Worm (Caenorhabditis elegans) whole organism, late embryonic: Measurements from ENCODE around the gene K09E3.7.

Source experiments
- C08G9.2 ChIP-seq: sonication (generic microtip); optimal IDR thresholded peaks from 2 replicates; lab custom pipeline; 2016; ENCODE audit warnings: mild to moderate bottlenecking, missing genetic modification characterization, moderate library complexity, missing compliant biosample characterization
- C38D4.7 ChIP-seq: fragments of 200-800 bp; sonication (Bioruptor generic); optimal IDR thresholded peaks from 2 replicates; lab custom pipeline; 2018; ENCODE audit warnings: mild to moderate bottlenecking, missing genetic modification characterization, moderate library complexity, missing compliant biosample characterization
- F13H6.1 ChIP-seq: sonication (generic microtip); optimal IDR thresholded peaks from 2 replicates; lab custom pipeline; 2016; ENCODE audit warnings: missing genetic modification characterization, missing compliant biosample characterization
- T23F11.4 ChIP-seq: fragments of 200-800 bp; sonication (Bioruptor generic); optimal IDR thresholded peaks from 2 replicates; lab custom pipeline; 2018; ENCODE audit warnings: mild to moderate bottlenecking, missing genetic modification characterization, missing compliant biosample characterization
- ceh-14 ChIP-seq: sonication (generic microtip); optimal IDR thresholded peaks from 2 replicates; lab custom pipeline; 2016; ENCODE audit warnings: missing genotype, missing genetic modification characterization, missing compliant biosample characterization
- ceh-18 ChIP-seq: sonication (generic microtip); optimal IDR thresholded peaks from 2 replicates; lab custom pipeline; 2016; ENCODE audit warnings: missing genetic modification characterization, missing compliant biosample characterization
- ceh-2 ChIP-seq: sonication (generic microtip); optimal IDR thresholded peaks from 2 replicates; lab custom pipeline; 2016; ENCODE audit warnings: missing genotype, missing genetic modification characterization, missing compliant biosample characterization
- ceh-24 ChIP-seq: sonication (generic microtip); optimal IDR thresholded peaks from 2 replicates; lab custom pipeline; 2016; ENCODE audit warnings: mild to moderate bottlenecking, missing genetic modification characterization, missing compliant biosample characterization
- ceh-34 ChIP-seq: sonication (generic microtip); optimal IDR thresholded peaks from 2 replicates; lab custom pipeline; 2016; ENCODE audit warnings: mild to moderate bottlenecking, missing genetic modification characterization, missing compliant biosample characterization
- ceh-45 ChIP-seq: fragments of 200-800 bp; sonication (Bioruptor generic); IDR thresholded peaks from 2 replicates; pipeline ENCODE4 v1.3.6; 2022; ENCODE audit warnings: missing genetic modification reagents, missing genetic modification characterization, missing compliant biosample characterization
- ceh-48 ChIP-seq: sonication (generic microtip); optimal IDR thresholded peaks from 2 replicates; lab custom pipeline; 2016; ENCODE audit warnings: missing genetic modification characterization, inconsistent platforms, missing compliant biosample characterization
- ceh-9 ChIP-seq: sonication (generic microtip); optimal IDR thresholded peaks from 2 replicates; lab custom pipeline; 2016; ENCODE audit warnings: mild to moderate bottlenecking, missing genetic modification characterization, inconsistent platforms, missing compliant biosample characterization
- eyg-1 ChIP-seq: sonication (generic microtip); optimal IDR thresholded peaks from 2 replicates; lab custom pipeline; 2016; ENCODE audit warnings: missing genotype, missing genetic modification characterization, missing compliant biosample characterization
- fax-1 ChIP-seq: sonication (generic microtip); optimal IDR thresholded peaks from 2 replicates; lab custom pipeline; 2016; ENCODE audit warnings: missing genotype, missing genetic modification characterization, missing compliant biosample characterization
- fkh-10 ChIP-seq: fragments of 150-350 bp; optimal IDR thresholded peaks from 2 replicates; lab custom pipeline; 2014; ENCODE audit warnings: missing biosample characterization, missing genetic modification reagents, missing genetic modification characterization
- hlh-13 ChIP-seq: fragments of 200-800 bp; sonication (Bioruptor generic); optimal IDR thresholded peaks from 2 replicates; lab custom pipeline; 2018; ENCODE audit warnings: mild to moderate bottlenecking, missing genetic modification characterization, missing compliant biosample characterization
- hlh-6 ChIP-seq: sonication (generic microtip); optimal IDR thresholded peaks from 2 replicates; lab custom pipeline; 2016; ENCODE audit warnings: missing genotype, missing genetic modification characterization, missing compliant biosample characterization
- hlh-8 ChIP-seq: sonication (generic microtip); optimal IDR thresholded peaks from 2 replicates; lab custom pipeline; 2016; ENCODE audit warnings: missing genotype, missing genetic modification characterization, missing compliant biosample characterization
- mec-3 ChIP-seq: sonication (generic microtip); optimal IDR thresholded peaks from 2 replicates; lab custom pipeline; 2016; ENCODE audit warnings: borderline replicate concordance, missing genetic modification characterization, missing compliant biosample characterization
- nfya-1 ChIP-seq: sonication (generic microtip); optimal IDR thresholded peaks from 2 replicates; lab custom pipeline; 2017; ENCODE audit warnings: missing genetic modification characterization, mild to moderate bottlenecking, missing compliant biosample characterization, antibody characterized with exemption, moderate library complexity
- nhr-11 ChIP-seq: fragments of 150-350 bp; optimal IDR thresholded peaks from 2 replicates; lab custom pipeline; 2014; ENCODE audit warnings: missing biosample characterization, missing genetic modification characterization
- npax-4 ChIP-seq: sonication (generic microtip); optimal IDR thresholded peaks from 2 replicates; lab custom pipeline; 2016; ENCODE audit warnings: missing genetic modification characterization, missing compliant biosample characterization
- pag-3 ChIP-seq: sonication (generic microtip); optimal IDR thresholded peaks from 2 replicates; lab custom pipeline; 2016; ENCODE audit warnings: missing compliant biosample characterization, missing genetic modification characterization, borderline replicate concordance
- pat-9 ChIP-seq: fragments of 200-800 bp; sonication (Bioruptor generic); optimal IDR thresholded peaks from 2 replicates; lab custom pipeline; 2018; ENCODE audit warnings: mild to moderate bottlenecking, missing genetic modification characterization, moderate library complexity, missing compliant biosample characterization
- pax-1 ChIP-seq: fragments of 150-350 bp; optimal IDR thresholded peaks from 2 replicates; lab custom pipeline; 2014; ENCODE audit warnings: missing biosample characterization, missing genetic modification characterization
- pha-4 ChIP-seq: fragments of 150-350 bp; optimal IDR thresholded peaks from 2 replicates; lab custom pipeline; 2018; ENCODE audit warnings: missing biosample characterization, missing genetic modification reagents, missing genetic modification characterization
- pros-1 ChIP-seq: fragments of 150-350 bp; optimal IDR thresholded peaks from 2 replicates; lab custom pipeline; 2014; ENCODE audit warnings: missing biosample characterization, missing genetic modification reagents, missing genetic modification characterization
- ref-2 ChIP-seq: sonication (generic microtip); optimal IDR thresholded peaks from 2 replicates; lab custom pipeline; 2016; ENCODE audit warnings: missing genetic modification characterization, missing compliant biosample characterization
- sox-4 ChIP-seq: sonication (generic microtip); optimal IDR thresholded peaks from 2 replicates; lab custom pipeline; 2017; ENCODE audit warnings: mild to moderate bottlenecking, missing genetic modification characterization, inconsistent platforms, missing compliant biosample characterization
- syd-9 ChIP-seq: sonication (generic microtip); optimal IDR thresholded peaks from 2 replicates; lab custom pipeline; 2016; ENCODE audit warnings: mild to moderate bottlenecking, missing genetic modification characterization, moderate library complexity, missing compliant biosample characterization
- tbx-2 ChIP-seq: sonication (generic microtip); optimal IDR thresholded peaks from 2 replicates; lab custom pipeline; 2016; ENCODE audit warnings: missing genetic modification characterization, missing compliant biosample characterization
- ttx-3 ChIP-seq: sonication (generic microtip); optimal IDR thresholded peaks from 2 replicates; lab custom pipeline; 2016; ENCODE audit warnings: missing genetic modification reagents, missing genetic modification characterization, missing compliant biosample characterization
- unc-42 ChIP-seq: sonication (generic microtip); optimal IDR thresholded peaks from 2 replicates; lab custom pipeline; 2016; ENCODE audit warnings: missing genotype, missing genetic modification characterization, missing compliant biosample characterization
- unc-86 ChIP-seq: sonication (generic microtip); optimal IDR thresholded peaks from 2 replicates; lab custom pipeline; 2016; ENCODE audit warnings: missing genetic modification characterization, missing compliant biosample characterization
- zip-5 ChIP-seq: sonication (generic microtip); optimal IDR thresholded peaks from 2 replicates; lab custom pipeline; 2016; ENCODE audit warnings: missing genetic modification characterization, missing compliant biosample characterization
- ztf-16 ChIP-seq: sonication (generic microtip); optimal IDR thresholded peaks from 2 replicates; lab custom pipeline; 2017; ENCODE audit warnings: missing genetic modification characterization, missing compliant biosample characterization

K09E3.7 gene

ce11 chrX:17110555-17110954, 23.8 kb downstream of the K09E3.7 start, which contains the start of gene lido-5:
lido-5 (minus strand) TSS chrX:17110655.
- TF ChIP-seq ref-2 (tag; lab: Kevin White, UChicago) = no peak
- TF ChIP-seq T23F11.4 = no peak
- TF ChIP-seq ttx-3 (tag; lab: Kevin White, UChicago) = no peak
- no peak for TF ChIP-seq hlh-8 (tag; lab: Kevin White, UChicago)
- no peak for TF ChIP-seq pag-3
- TF ChIP-seq nfya-1 (tag; lab: Kevin White, UChicago) = no peak
- TF ChIP-seq fkh-10 (GFP tag; lab: Kevin White, UChicago) = no peak
- no peak for TF ChIP-seq ceh-34
- TF ChIP-seq unc-42 (tag; lab: Kevin White, UChicago) = no peak
- no peak for TF ChIP-seq ceh-45 (GFP tag; lab: Robert Waterston, UW)
- TF ChIP-seq nhr-11 = no peak
- TF ChIP-seq F13H6.1 (tag; lab: Kevin White, UChicago) = no peak
- TF ChIP-seq ceh-48 = no peak
- TF ChIP-seq ceh-9 (tag; lab: Kevin White, UChicago) = no peak
- TF ChIP-seq ceh-14 (tag; lab: Kevin White, UChicago) = no peak
- no peak for TF ChIP-seq mec-3 (tag; lab: Kevin White, UChicago)

DNA sequence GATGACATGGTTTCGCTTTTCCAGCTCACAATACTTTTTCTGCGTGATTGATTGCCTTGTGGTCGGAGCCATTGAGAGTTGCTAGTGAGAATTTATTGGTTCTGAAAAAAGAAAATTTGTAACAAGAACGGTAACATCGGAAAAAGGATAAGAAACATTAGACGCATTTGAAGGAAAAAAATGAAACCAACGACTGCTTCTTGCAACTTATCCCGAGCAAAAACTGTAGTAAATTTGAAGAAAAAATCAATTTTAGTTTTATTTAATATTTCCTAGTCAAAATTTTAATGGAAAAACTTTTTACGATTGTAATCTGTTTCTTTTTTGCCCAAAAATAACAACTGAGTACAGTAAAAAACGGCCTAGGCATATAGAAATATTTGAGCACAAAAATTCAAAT, 26.7 kb downstream of the K09E3.7 start, which contains the start of gene lido-4:
lido-4 (minus strand) TSS at position 101 of the 400 bp plus-strand sequence.
- TF ChIP-seq T23F11.4 (no peak), C08G9.2 (tag; lab: Kevin White, UChicago) (no peak), ceh-2 (tag; lab: Kevin White, UChicago) (no peak), pha-4 (tag; lab: Kevin White, UChicago) (no peak), ztf-16 (no peak), ceh-18 (no peak), eyg-1 (tag; lab: Kevin White, UChicago) (no peak), F13H6.1 (tag; lab: Kevin White, UChicago) (no peak), ceh-14 (tag; lab: Kevin White, UChicago) (no peak), pag-3 (no peak), tbx-2 (tag; lab: Kevin White, UChicago) (no peak), fax-1 (tag; lab: Kevin White, UChicago) (no peak), sox-4 (no peak)

ce11 chrX:17100656-17101055, 33.7 kb downstream of the K09E3.7 start, which contains the start of gene lido-2:
lido-2 (minus strand) TSS chrX:17100756.
- TF ChIP-seq hlh-13 (GFP tag; lab: Kevin White, UChicago) = no peak
- no peak for TF ChIP-seq hlh-6 (tag; lab: Kevin White, UChicago)
- TF ChIP-seq zip-5 = no peak
- no peak for TF ChIP-seq unc-86 (tag; lab: Kevin White, UChicago)
- TF ChIP-seq C38D4.7 (GFP tag; lab: Kevin White, UChicago) = no peak
- no peak for TF ChIP-seq ref-2 (tag; lab: Kevin White, UChicago)
- no peak for TF ChIP-seq pax-1 (tag; lab: Kevin White, UChicago)
- TF ChIP-seq pat-9 (tag; lab: Kevin White, UChicago) = no peak
- no peak for TF ChIP-seq syd-9 (tag; lab: Kevin White, UChicago)
- no peak for TF ChIP-seq ceh-24 (tag; lab: Kevin White, UChicago)

ce11 chrX:17096508-17097234, 37.7 kb downstream of the K09E3.7 start, which contains the start of gene lido-1:
lido-1 (minus strand) TSS chrX:17096558.
- TF ChIP-seq pros-1 (tag; lab: Kevin White, UChicago) (no peak), npax-4 (tag; lab: Kevin White, UChicago) (no peak), syd-9 (tag; lab: Kevin White, UChicago) (no peak), ceh-2 (tag; lab: Kevin White, UChicago) (no peak)
